Worm (Caenorhabditis elegans): ENCODE data around the gene srx-32.

- TF ChIP-seq nhr-41 (GFP tag; IDR thresholded peaks at IDR 0.05) (no peak), aly-2 (tag; optimal IDR thresholded peaks at IDR 0.05) (no peak), mdl-1 (tag; optimal IDR thresholded peaks at IDR 0.05) (no peak), tra-1 (GFP tag; IDR thresholded peaks at IDR 0.05) (no peak), R02D3.7 (tag; optimal IDR thresholded peaks at IDR 0.05) (no peak), nhr-48 (tag; optimal IDR thresholded peaks at IDR 0.05) (no peak), nhr-76 (tag; optimal IDR thresholded peaks at IDR 0.05) (no peak), zfp-2 (tag; optimal IDR thresholded peaks at IDR 0.05) (no peak), egl-27 (tag; optimal IDR thresholded peaks at IDR 0.05) (no peak), ztf-7 (tag; optimal IDR thresholded peaks at IDR 0.05) (no peak), snpc-4 (tag; optimal IDR thresholded peaks at IDR 0.05) (no peak), nhr-237 (tag; optimal IDR thresholded peaks at IDR 0.05) (no peak)
Measured at ce11 chrV:794092-794491, 26.4 kb downstream of the srx-32 start.
